Fruit fly (Drosophila melanogaster) whole organism, prepupa: ENCODE results near the gene Vav.

Experiments used
- Blimp-1 ChIP-seq: fragments of 200-800 bp; sonication (Bioruptor generic); optimal IDR thresholded peaks from 3 replicates; lab custom pipeline; 2017; ENCODE audit warnings: missing biosample characterization, missing genetic modification characterization, mild to moderate bottlenecking, moderate library complexity, missing genetic modification reagents
- CG10631 ChIP-seq: fragments of 200-800 bp; sonication (Bioruptor generic); optimal IDR thresholded peaks from 2 replicates; lab custom pipeline; 2016; ENCODE audit warnings: missing biosample characterization, missing genetic modification characterization
- CG10669 ChIP-seq: fragments of 200-800 bp; sonication (Bioruptor generic); optimal IDR thresholded peaks from 3 replicates; lab custom pipeline; 2018; ENCODE audit warnings: missing biosample characterization, mild to moderate bottlenecking, missing genetic modification characterization, moderate library complexity
- CG11294 ChIP-seq: fragments of 200-800 bp; sonication (Bioruptor generic); IDR thresholded peaks from 2 replicates; pipeline ENCODE4 v1.3.6; 2022; ENCODE audit warnings: missing biosample characterization, missing genetic modification characterization
- CG11902 ChIP-seq: fragments of 200-800 bp; sonication (Bioruptor generic); optimal IDR thresholded peaks from 3 replicates; lab custom pipeline; 2016; ENCODE audit warnings: missing biosample characterization, missing genetic modification characterization
- CG15336 ChIP-seq: fragments of 200-800 bp; sonication (Bioruptor generic); IDR thresholded peaks from 2 replicates; pipeline ENCODE4 v1.3.6; 2022; ENCODE audit warnings: missing biosample characterization, missing genetic modification characterization
- CG1621 ChIP-seq: fragments of 200-800 bp; sonication (Bioruptor generic); optimal IDR thresholded peaks from 3 replicates; lab custom pipeline; 2018; ENCODE audit warnings: missing biosample characterization, mild to moderate bottlenecking, missing genetic modification characterization
- CG16779 ChIP-seq: fragments of 200-800 bp; sonication (Bioruptor generic); optimal IDR thresholded peaks from 3 replicates; lab custom pipeline; 2017; ENCODE audit warnings: missing biosample characterization, mild to moderate bottlenecking, missing genetic modification characterization
- CG31627 ChIP-seq: fragments of 200-800 bp; sonication (Bioruptor generic); optimal IDR thresholded peaks from 3 replicates; lab custom pipeline; 2016; ENCODE audit warnings: missing biosample characterization, missing genetic modification characterization
- CG3919 ChIP-seq: fragments of 200-800 bp; sonication (Bioruptor generic); optimal IDR thresholded peaks from 3 replicates; lab custom pipeline; 2016; ENCODE audit warnings: missing biosample characterization, missing genetic modification characterization
- CG4318 ChIP-seq: fragments of 200-800 bp; sonication (Bioruptor generic); optimal IDR thresholded peaks from 3 replicates; lab custom pipeline; 2017; ENCODE audit warnings: missing biosample characterization, mild to moderate bottlenecking, missing genetic modification characterization
- CG6163 ChIP-seq: fragments of 200-800 bp; sonication (Bioruptor generic); IDR thresholded peaks from 3 replicates; pipeline ENCODE4 v1.3.6; 2022; ENCODE audit warnings: missing biosample characterization, missing genetic modification characterization
- CG6276 ChIP-seq: fragments of 200-800 bp; sonication (Bioruptor generic); optimal IDR thresholded peaks from 2 replicates; lab custom pipeline; 2017; ENCODE audit warnings: missing biosample characterization, mild to moderate bottlenecking, missing genetic modification characterization
- CG6792 ChIP-seq: fragments of 200-800 bp; sonication (Bioruptor generic); optimal IDR thresholded peaks from 3 replicates; lab custom pipeline; 2016; ENCODE audit warnings: missing biosample characterization, missing genetic modification characterization
- CG6854 ChIP-seq: fragments of 200-800 bp; sonication (Bioruptor generic); optimal IDR thresholded peaks from 2 replicates; lab custom pipeline; 2017; ENCODE audit warnings: missing biosample characterization, mild to moderate bottlenecking, missing genetic modification characterization
- CG8119 ChIP-seq: fragments of 200-800 bp; sonication (Bioruptor generic); IDR thresholded peaks from 3 replicates; pipeline ENCODE4 v1.3.6; 2022; ENCODE audit warnings: missing biosample characterization, missing genetic modification characterization
- CG8319 ChIP-seq: fragments of 200-800 bp; sonication (Bioruptor generic); optimal IDR thresholded peaks from 3 replicates; lab custom pipeline; 2016; ENCODE audit warnings: missing biosample characterization, missing genetic modification characterization
- CG8632 ChIP-seq: fragments of 200-800 bp; sonication (Bioruptor generic); optimal IDR thresholded peaks from 3 replicates; lab custom pipeline; 2016; ENCODE audit warnings: missing biosample characterization, missing genetic modification characterization
- CG9139 ChIP-seq: fragments of 200-800 bp; sonication (Bioruptor generic); optimal IDR thresholded peaks from 3 replicates; lab custom pipeline; 2017; ENCODE audit warnings: missing biosample characterization, mild to moderate bottlenecking, missing genetic modification characterization
- Eip78C ChIP-seq: fragments of 200-800 bp; sonication (Bioruptor generic); peaks from one replicate; lab custom pipeline; 2016; ENCODE audit warnings: missing biosample characterization, missing genetic modification characterization
- Gug ChIP-seq: fragments of 200-800 bp; sonication (Bioruptor generic); IDR thresholded peaks from 2 replicates; pipeline ENCODE4 v1.3.6; 2022; ENCODE audit warnings: missing biosample characterization, missing genetic modification characterization
- Hr38 ChIP-seq: sonication (Bioruptor generic); optimal IDR thresholded peaks from 2 replicates; lab custom pipeline; 2016; ENCODE audit warnings: missing biosample characterization, missing genetic modification characterization
- Met ChIP-seq: fragments of 200-800 bp; sonication (Bioruptor generic); optimal IDR thresholded peaks from 3 replicates; lab custom pipeline; 2016; ENCODE audit warnings: missing biosample characterization, missing genetic modification characterization
- OdsH ChIP-seq: fragments of 200-800 bp; sonication (Bioruptor generic); optimal IDR thresholded peaks from 3 replicates; lab custom pipeline; 2016; ENCODE audit warnings: missing biosample characterization, missing genetic modification characterization
- Smox ChIP-seq: fragments of 200-800 bp; sonication (Bioruptor generic); optimal IDR thresholded peaks from 3 replicates; lab custom pipeline; 2016; ENCODE audit warnings: missing biosample characterization, missing genetic modification characterization
- Sox102F ChIP-seq: fragments of 200-800 bp; sonication (Bioruptor generic); optimal IDR thresholded peaks from 2 replicates; lab custom pipeline; 2016; ENCODE audit warnings: missing biosample characterization, mild to moderate bottlenecking, missing genetic modification characterization
- achi ChIP-seq: fragments of 200-800 bp; sonication (Bioruptor generic); optimal IDR thresholded peaks from 3 replicates; lab custom pipeline; 2016; ENCODE audit warnings: missing biosample characterization, missing genetic modification characterization
- acj6 ChIP-seq: fragments of 200-800 bp; sonication (Bioruptor generic); optimal IDR thresholded peaks from 3 replicates; lab custom pipeline; 2016; ENCODE audit warnings: missing biosample characterization, missing genetic modification characterization
- dac ChIP-seq: fragments of 200-800 bp; sonication (Bioruptor generic); optimal IDR thresholded peaks from 2 replicates; lab custom pipeline; 2017; ENCODE audit warnings: missing biosample characterization, mild to moderate bottlenecking, missing genetic modification characterization
- dsx ChIP-seq: fragments of 200-800 bp; optimal IDR thresholded peaks from 3 replicates; lab custom pipeline; 2019; ENCODE audit warnings: missing biosample characterization, mild to moderate bottlenecking, missing genetic modification characterization, moderate library complexity; ENCODE audit not compliant: poor library complexity, severe bottlenecking
- eg ChIP-seq: fragments of 200-800 bp; sonication (Bioruptor generic); IDR thresholded peaks from 3 replicates; pipeline ENCODE4 v1.3.6; 2022; ENCODE audit warnings: missing biosample characterization, missing genetic modification characterization
- esn ChIP-seq: fragments of 200-800 bp; sonication (Bioruptor generic); optimal IDR thresholded peaks from 2 replicates; lab custom pipeline; 2016; ENCODE audit warnings: missing biosample characterization, mild to moderate bottlenecking, missing genetic modification characterization, moderate library complexity
- fd59A ChIP-seq: fragments of 200-800 bp; sonication (Bioruptor generic); optimal IDR thresholded peaks from 2 replicates; lab custom pipeline; 2017; ENCODE audit warnings: missing biosample characterization, mild to moderate bottlenecking, missing genetic modification characterization, missing genetic modification reagents
- fd85E ChIP-seq: fragments of 200-800 bp; sonication (Bioruptor generic); optimal IDR thresholded peaks from 3 replicates; lab custom pipeline; 2016; ENCODE audit warnings: missing biosample characterization, missing genetic modification characterization
- fkh ChIP-seq: fragments of 200-800 bp; sonication (Bioruptor generic); optimal IDR thresholded peaks from 3 replicates; lab custom pipeline; 2017; ENCODE audit warnings: missing biosample characterization, mild to moderate bottlenecking, missing genetic modification characterization, moderate library complexity
- lz ChIP-seq: fragments of 200-800 bp; sonication (Bioruptor generic); optimal IDR thresholded peaks from 3 replicates; lab custom pipeline; 2016; ENCODE audit warnings: missing biosample characterization, missing genetic modification characterization
- net ChIP-seq: fragments of 200-800 bp; sonication (Bioruptor generic); optimal IDR thresholded peaks from 3 replicates; lab custom pipeline; 2016; ENCODE audit warnings: missing biosample characterization, missing genetic modification characterization
- salr ChIP-seq, 2 experiments: fragments of 200-800 bp; sonication (Bioruptor generic); optimal IDR thresholded peaks; 3 replicates each; lab custom pipeline; 2016 to 2018; ENCODE audit warnings: missing biosample characterization in 2 of 2, missing genetic modification characterization in 2 of 2, mild to moderate bottlenecking in 1 of 2
- spab ChIP-seq: fragments of 200-800 bp; sonication (Bioruptor generic); optimal IDR thresholded peaks from 2 replicates; lab custom pipeline; 2017; ENCODE audit warnings: missing biosample characterization, mild to moderate bottlenecking, missing genetic modification characterization, missing genetic modification reagents
- ss ChIP-seq, 2 experiments: fragments of 200-800 bp; sonication (Bioruptor generic); optimal IDR thresholded peaks; 2 replicates in 1 of 2; 3 replicates in 1 of 2; lab custom pipeline; 2017 to 2018; ENCODE audit warnings: mild to moderate bottlenecking in 2 of 2, missing biosample characterization in 2 of 2, missing genetic modification characterization in 2 of 2, moderate library complexity in 1 of 2
- svp ChIP-seq: fragments of 200-800 bp; sonication (Bioruptor generic); peaks from one replicate; lab custom pipeline; 2016; ENCODE audit warnings: missing biosample characterization, missing genetic modification characterization
- vri ChIP-seq: fragments of 200-800 bp; sonication (Bioruptor generic); optimal IDR thresholded peaks from 3 replicates; lab custom pipeline; 2016; ENCODE audit warnings: missing biosample characterization, mild to moderate bottlenecking, missing genetic modification characterization

Vav gene

dm6 chrX:19220415-19220814 lies 41.2 kb upstream of the Vav start, which contains the start of gene CG7884:
Gene CG7884 (plus strand): TSS chrX:19220622.
- TF ChIP-seq Hr38 (GFP tag; lab: Kevin White, UChicago): no peak
- peak; percentile 59 for TF ChIP-seq CG6854 (GFP tag; lab: Kevin White, UChicago)
- TF ChIP-seq CG6163 (GFP tag; lab: Robert Waterston, UW): peak; percentile 51; the same call in 1 of the 3 replicates
- TF ChIP-seq CG3919 (GFP tag; lab: Kevin White, UChicago): peak; percentile 7
- peak; percentile 20 for TF ChIP-seq Met (GFP tag; lab: Kevin White, UChicago)
- TF ChIP-seq CG8119 (GFP tag; lab: Robert Waterston, UW): peak; percentile 48; the same call in 1 of the 3 replicates
- TF ChIP-seq CG6276 (GFP tag; lab: Kevin White, UChicago): no peak
- TF ChIP-seq dsx (GFP tag; lab: Kevin White, UChicago): peak; percentile 48
- no peak for TF ChIP-seq fkh
- TF ChIP-seq acj6 (GFP tag; lab: Kevin White, UChicago): no peak
- TF ChIP-seq net: peak; percentile 12
- no peak for TF ChIP-seq svp (GFP tag; lab: Kevin White, UChicago)
- TF ChIP-seq Eip78C (GFP tag; lab: Kevin White, UChicago): peak; percentile 21
- TF ChIP-seq eg (GFP tag; lab: Robert Waterston, UW): peak; percentile 24; the same call in 1 of the 3 replicates
- TF ChIP-seq CG31627 (GFP tag; lab: Kevin White, UChicago): no peak
- TF ChIP-seq Sox102F: peak; percentile 34
- TF ChIP-seq CG15336 (GFP tag; lab: Robert Waterston, UW): peak; percentile 41; the same call in 1 of the 2 replicates
- peak; percentile 67 for TF ChIP-seq CG1621
- TF ChIP-seq ss (GFP tag; optimal IDR thresholded peaks at IDR 0.05; lab: Kevin White, UChicago): peak; percentile 14 to 46
- TF ChIP-seq CG9139 (GFP tag; lab: Kevin White, UChicago): peak; percentile 31

dm6 chrX:19220963-19221572 lies 40.6 kb upstream of the Vav start:
- TF ChIP-seq CG6276 (GFP tag; lab: Kevin White, UChicago) (no peak), svp (GFP tag; lab: Kevin White, UChicago) (peak; percentile 47), CG6792 (GFP tag; lab: Kevin White, UChicago) (no peak), salr (GFP tag; optimal IDR thresholded peaks at IDR 0.05; lab: Kevin White, UChicago) (no peak)

- TF ChIP-seq CG11294 (GFP tag; lab: Robert Waterston, UW) (no peak), dac (peak; percentile 11), eg (GFP tag; lab: Robert Waterston, UW) (0 out of 3 replicates have a peak, but pooled peaks have one; percentile 27), svp (GFP tag; lab: Kevin White, UChicago) (no peak), CG8119 (GFP tag; lab: Robert Waterston, UW) (peak; percentile 55; the same call in 1 of the 3 replicates), spab (peak; percentile 46), net (peak; percentile 49), CG11902 (GFP tag; lab: Kevin White, UChicago) (no peak), CG31627 (GFP tag; lab: Kevin White, UChicago) (no peak), CG16779 (tag; lab: Kevin White, UChicago) (peak; percentile 35), Hr38 (GFP tag; lab: Kevin White, UChicago) (no peak), lz (peak; percentile 39), Met (GFP tag; lab: Kevin White, UChicago) (peak; percentile 18), Gug (GFP tag; lab: Robert Waterston, UW) (no peak), fd85E (no peak), CG4318 (GFP tag; lab: Kevin White, UChicago) (peak; percentile 75), fd59A (GFP tag; lab: Kevin White, UChicago) (peak; percentile 39), Smox (GFP tag; lab: Kevin White, UChicago) (peak; percentile 34), CG10669 (GFP tag; lab: Kevin White, UChicago) (peak; percentile 40), CG10631 (GFP tag; lab: Kevin White, UChicago) (peak; percentile 71), vri (GFP tag; lab: Kevin White, UChicago) (no peak), CG1621 (no peak), achi (peak; percentile 60), CG8632 (peak; percentile 69), Blimp-1 (GFP tag; lab: Kevin White, UChicago) (no peak), salr (GFP tag; optimal IDR thresholded peaks at IDR 0.05; lab: Kevin White, UChicago) (peak in 1 of 2 experiments; percentile 79), CG9139 (GFP tag; lab: Kevin White, UChicago) (no peak), CG3919 (GFP tag; lab: Kevin White, UChicago) (peak; percentile 50), CG6163 (GFP tag; lab: Robert Waterston, UW) (no peak), esn (GFP tag; lab: Kevin White, UChicago) (peak; percentile 61), Sox102F (no peak), fkh (no peak), OdsH (GFP tag; lab: Kevin White, UChicago) (peak; percentile 54), CG8319 (peak; percentile 4), acj6 (GFP tag; lab: Kevin White, UChicago) (peak; percentile 46)
Measured at dm6 chrX:19224580-19225303, 36.9 kb upstream of the Vav start.
